Fruit fly (Drosophila melanogaster): ENCODE results near the gene muc.
A peak's percentile ranks its signal among the peaks of the same experiment; 100 is the strongest.

The muc gene

DNA sequence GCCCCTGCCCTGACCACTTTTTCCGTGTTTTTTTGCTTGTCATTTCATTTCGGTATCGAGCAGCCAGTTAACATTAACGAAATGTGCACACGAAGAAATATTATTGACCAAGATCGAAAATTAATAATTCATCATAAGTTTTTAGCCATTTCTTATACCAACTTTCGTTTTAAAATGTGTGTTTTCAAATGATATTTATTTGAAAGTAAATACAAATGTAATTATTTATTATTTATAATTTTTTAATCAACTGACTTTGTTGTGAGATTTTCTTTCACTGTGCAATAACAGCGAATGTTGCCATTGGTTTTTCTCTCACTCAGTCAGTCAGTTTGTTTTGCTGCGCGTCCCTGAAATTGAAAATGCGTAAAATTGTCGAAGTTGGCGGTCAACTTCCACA is 30.9 kb upstream of the muc start (continued):
- TF ChIP-seq CG9727 (GFP tag; optimal IDR thresholded peaks at IDR 0.05) (peak; percentile 67), CG6175 (GFP tag; IDR thresholded peaks at IDR 0.05) (no peak), CG11398 (GFP tag; optimal IDR thresholded peaks at IDR 0.05) (no peak), tx (GFP tag; optimal IDR thresholded peaks at IDR 0.05) (no peak), trh (GFP tag; optimal IDR thresholded peaks at IDR 0.05) (no peak), ems (GFP tag; optimal IDR thresholded peaks at IDR 0.05) (no peak), Xrp1 (GFP tag; IDR thresholded peaks at IDR 0.05) (peak; percentile 58), usp (GFP tag; optimal IDR thresholded peaks at IDR 0.05) (no peak), Drgx (GFP tag; IDR thresholded peaks at IDR 0.05) (no peak), Med (GFP tag) (peak; percentile 2), MTF-1 (GFP tag; optimal IDR thresholded peaks at IDR 0.05; ENCODE audit: borderline replicate concordance) (no peak), ken (GFP tag; IDR thresholded peaks at IDR 0.05) (peak; percentile 9; the same call in 1 of the 3 replicates), Deaf1 (tag; optimal IDR thresholded peaks at IDR 0.05) (peak; percentile 51), Pdp1 (GFP tag; optimal IDR thresholded peaks at IDR 0.05) (no peak), CG3726 (GFP tag; IDR thresholded peaks at IDR 0.05) (no peak), Sin3A (optimal IDR thresholded peaks at IDR 0.05) (no peak), sna (GFP tag; IDR thresholded peaks at IDR 0.05; ENCODE audit: partially characterized antibody) (no peak), lilli (GFP tag; optimal IDR thresholded peaks at IDR 0.05) (peak; percentile 1), sob (GFP tag; IDR thresholded peaks at IDR 0.05) (peak; percentile 58; the same call in 1 of the 2 replicates), gfzf (GFP tag; optimal IDR thresholded peaks at IDR 0.05) (no peak), CG32767 (GFP tag; IDR thresholded peaks at IDR 0.05) (0 out of 2 replicates have a peak, but pooled peaks have one; percentile 34), CG31365 (tag; optimal IDR thresholded peaks at IDR 0.05) (no peak), fu2 (GFP tag; optimal IDR thresholded peaks at IDR 0.05) (no peak), Atf-2 (GFP tag; optimal IDR thresholded peaks at IDR 0.05) (no peak), nmo (GFP tag; optimal IDR thresholded peaks at IDR 0.05) (peak; percentile 68), crp (GFP tag; optimal IDR thresholded peaks at IDR 0.05) (no peak), Jarid2 (GFP tag; optimal IDR thresholded peaks at IDR 0.05) (no peak), CG17186 (GFP tag; optimal IDR thresholded peaks at IDR 0.05) (no peak), Oaz (GFP tag; IDR thresholded peaks at IDR 0.05) (no peak), NK7.1 (GFP tag; optimal IDR thresholded peaks at IDR 0.05) (no peak), CG1647 (GFP tag; optimal IDR thresholded peaks at IDR 0.05) (no peak), disco-r (GFP tag; optimal IDR thresholded peaks at IDR 0.05) (no peak), ap (GFP tag; IDR thresholded peaks at IDR 0.05) (peak; percentile 5; the same call in 1 of the 2 replicates), Hmr (GFP tag; optimal IDR thresholded peaks at IDR 0.05) (peak; percentile 72), Hand (GFP tag; optimal IDR thresholded peaks at IDR 0.05) (no peak), stc (GFP tag; IDR thresholded peaks at IDR 0.05) (0 out of 2 replicates have a peak, but pooled peaks have one; percentile 33), B-H2 (GFP tag; optimal IDR thresholded peaks at IDR 0.05) (no peak), D19B (GFP tag; optimal IDR thresholded peaks at IDR 0.05) (no peak), H2.0 (GFP tag; IDR thresholded peaks at IDR 0.05) (peak; percentile 33; the same call in 1 of the 2 replicates), CG15269 (tag; optimal IDR thresholded peaks at IDR 0.05) (peak; percentile 78), seq (GFP tag; IDR thresholded peaks at IDR 0.05) (peak; percentile 60), gsb-n (tag; optimal IDR thresholded peaks at IDR 0.05) (peak; percentile 65), CG13296 (GFP tag; optimal IDR thresholded peaks at IDR 0.05) (peak; percentile 62), peb (GFP tag; IDR thresholded peaks at IDR 0.05) (no peak), CG11504 (tag; optimal IDR thresholded peaks at IDR 0.05) (peak; percentile 86), Dbx (GFP tag; IDR thresholded peaks at IDR 0.05) (no peak; the same call in 2 of the 3 replicates), eyg (GFP tag; optimal IDR thresholded peaks at IDR 0.05) (no peak), emc (GFP tag; optimal IDR thresholded peaks at IDR 0.05) (no peak), pnt (GFP tag; optimal IDR thresholded peaks at IDR 0.05) (no peak), CG12659 (GFP tag; optimal IDR thresholded peaks at IDR 0.05) (peak; percentile 62), CG31441 (GFP tag; IDR thresholded peaks at IDR 0.05) (peak; percentile 77), CG7928 (GFP tag; optimal IDR thresholded peaks at IDR 0.05) (no peak)

Data from whole organism, embryonic.